Fruit fly (Drosophila melanogaster) whole organism, embryonic: ENCODE measurements around the gene CG14232.

Experiments
- B-H2 ChIP-seq: fragments of 200-800 bp; sonication (Bioruptor generic); optimal IDR thresholded peaks from 2 replicates; lab custom pipeline; 2018; ENCODE audit warnings: missing biosample characterization, mild to moderate bottlenecking, missing genetic modification characterization
- C15 ChIP-seq: fragments of 200-800 bp; sonication (Bioruptor generic); IDR thresholded peaks from 3 replicates; pipeline ENCODE4 v1.3.6; 2022; ENCODE audit warnings: missing biosample characterization, missing genetic modification characterization
- CG10543 ChIP-seq: fragments of 200-800 bp; sonication (Bioruptor generic); optimal IDR thresholded peaks from 3 replicates; lab custom pipeline; 2017; ENCODE audit warnings: missing biosample characterization, mild to moderate bottlenecking, missing genetic modification characterization, moderate library complexity
- CG10979 ChIP-seq: fragments of 200-800 bp; sonication (Bioruptor generic); optimal IDR thresholded peaks from 2 replicates; lab custom pipeline; 2018; ENCODE audit warnings: missing biosample characterization, mild to moderate bottlenecking, missing genetic modification characterization, moderate library complexity
- CG12236 ChIP-seq: fragments of 200-800 bp; sonication (Bioruptor generic); optimal IDR thresholded peaks from 2 replicates; lab custom pipeline; 2016; ENCODE audit warnings: missing biosample characterization, missing genetic modification characterization
- CG13296 ChIP-seq: fragments of 200-800 bp; sonication (Bioruptor generic); optimal IDR thresholded peaks from 3 replicates; lab custom pipeline; 2018; ENCODE audit warnings: missing biosample characterization, mild to moderate bottlenecking, missing genetic modification characterization
- CG14860 ChIP-seq: fragments of 200-800 bp; sonication (Bioruptor generic); IDR thresholded peaks from 3 replicates; pipeline ENCODE4 v1.3.6; 2022; ENCODE audit warnings: missing biosample characterization, missing genetic modification characterization; ENCODE audit not compliant: partially characterized antibody
- CG15514 ChIP-seq: fragments of 200-800 bp; sonication (Bioruptor generic); optimal IDR thresholded peaks from 3 replicates; lab custom pipeline; 2017; ENCODE audit warnings: missing biosample characterization, missing genetic modification characterization, mild to moderate bottlenecking, moderate library complexity, missing genetic modification reagents
- CG16815 ChIP-seq: fragments of 200-800 bp; sonication (Bioruptor generic); optimal IDR thresholded peaks from 3 replicates; lab custom pipeline; 2017; ENCODE audit warnings: missing biosample characterization, mild to moderate bottlenecking, missing genetic modification characterization
- CG17612 ChIP-seq: fragments of 200-800 bp; sonication (Bioruptor generic); IDR thresholded peaks from 2 replicates; pipeline ENCODE4 v1.3.6; 2022; ENCODE audit warnings: missing biosample characterization, missing genetic modification characterization
- CG18619 ChIP-seq: fragments of 200-800 bp; sonication (Bioruptor generic); optimal IDR thresholded peaks from 3 replicates; lab custom pipeline; 2017; ENCODE audit warnings: missing biosample characterization, mild to moderate bottlenecking, missing genetic modification characterization
- CG18764 ChIP-seq: fragments of 200-800 bp; sonication (Bioruptor generic); optimal IDR thresholded peaks from 3 replicates; lab custom pipeline; 2016; ENCODE audit warnings: missing biosample characterization, missing genetic modification characterization
- CG2199 ChIP-seq: fragments of 200-800 bp; sonication (Bioruptor generic); IDR thresholded peaks from 3 replicates; pipeline ENCODE4 v1.3.6; 2022; ENCODE audit warnings: missing biosample characterization, missing genetic modification characterization
- CG33213 ChIP-seq: fragments of 200-800 bp; sonication (Bioruptor generic); optimal IDR thresholded peaks from 3 replicates; lab custom pipeline; 2016; ENCODE audit warnings: missing biosample characterization, missing genetic modification characterization
- CG34376 ChIP-seq: fragments of 200-800 bp; sonication (Bioruptor generic); optimal IDR thresholded peaks from 2 replicates; lab custom pipeline; 2018; ENCODE audit warnings: missing biosample characterization, mild to moderate bottlenecking, missing genetic modification characterization
- CG4282 ChIP-seq: fragments of 200-800 bp; sonication (Bioruptor generic); optimal IDR thresholded peaks from 2 replicates; lab custom pipeline; 2016; ENCODE audit warnings: missing biosample characterization, missing genetic modification characterization
- CG6254 ChIP-seq: fragments of 200-800 bp; sonication (Bioruptor generic); optimal IDR thresholded peaks from 3 replicates; lab custom pipeline; 2017; ENCODE audit warnings: mild to moderate bottlenecking, missing biosample characterization, missing genetic modification reagents, missing genetic modification characterization
- CG6791 ChIP-seq: fragments of 200-800 bp; sonication (Bioruptor generic); IDR thresholded peaks from 3 replicates; pipeline ENCODE4 v1.3.6; 2022; ENCODE audit warnings: missing biosample characterization, missing genetic modification characterization; ENCODE audit not compliant: partially characterized antibody
- CG6813 ChIP-seq: fragments of 200-800 bp; sonication (Bioruptor generic); optimal IDR thresholded peaks from 2 replicates; lab custom pipeline; 2017; ENCODE audit warnings: missing biosample characterization, missing genetic modification characterization, mild to moderate bottlenecking, moderate library complexity, missing genetic modification reagents
- CG6854 ChIP-seq: fragments of 200-800 bp; sonication (Bioruptor generic); optimal IDR thresholded peaks from 3 replicates; lab custom pipeline; 2017; ENCODE audit warnings: missing biosample characterization, mild to moderate bottlenecking, missing genetic modification characterization
- CG8944 ChIP-seq: fragments of 200-800 bp; sonication (Bioruptor generic); optimal IDR thresholded peaks from 3 replicates; lab custom pipeline; 2016; ENCODE audit warnings: missing biosample characterization, missing genetic modification characterization
- Chrac-16 ChIP-seq: fragments of 200-800 bp; sonication (Bioruptor generic); optimal IDR thresholded peaks from 3 replicates; lab custom pipeline; 2016; ENCODE audit warnings: missing biosample characterization, missing genetic modification characterization
- Dad ChIP-seq: fragments of 200-800 bp; sonication (Bioruptor generic); optimal IDR thresholded peaks from 3 replicates; lab custom pipeline; 2016; ENCODE audit warnings: missing biosample characterization, missing genetic modification characterization
- Doc3 ChIP-seq: fragments of 200-800 bp; sonication (Bioruptor generic); IDR thresholded peaks from 3 replicates; pipeline ENCODE4 v1.3.6; 2022; ENCODE audit warnings: missing biosample characterization, missing genetic modification characterization; ENCODE audit not compliant: partially characterized antibody
- Hr3 ChIP-seq: fragments of 200-800 bp; sonication (Bioruptor generic); optimal IDR thresholded peaks from 3 replicates; lab custom pipeline; 2016; ENCODE audit warnings: missing biosample characterization, missing genetic modification characterization
- Jarid2 ChIP-seq: fragments of 200-800 bp; sonication (Bioruptor generic); optimal IDR thresholded peaks from 3 replicates; lab custom pipeline; 2017; ENCODE audit warnings: mild to moderate bottlenecking, missing biosample characterization, missing genetic modification reagents, missing genetic modification characterization
- Lim3 ChIP-seq: fragments of 200-800 bp; sonication (Bioruptor generic); IDR thresholded peaks from 2 replicates; pipeline ENCODE4 v1.3.6; 2022; ENCODE audit warnings: missing biosample characterization, missing genetic modification characterization
- NFAT ChIP-seq: fragments of 200-800 bp; sonication (Bioruptor generic); IDR thresholded peaks from 2 replicates; pipeline ENCODE4 v1.3.6; 2022; ENCODE audit warnings: missing biosample characterization, missing genetic modification characterization
- NfI ChIP-seq: fragments of 200-800 bp; sonication (Bioruptor generic); optimal IDR thresholded peaks from 3 replicates; lab custom pipeline; 2018; ENCODE audit warnings: missing biosample characterization, mild to moderate bottlenecking, missing genetic modification characterization, moderate library complexity
- Usf ChIP-seq: fragments of 200-800 bp; sonication (Bioruptor generic); optimal IDR thresholded peaks from 2 replicates; lab custom pipeline; 2017; ENCODE audit warnings: missing genotype, missing biosample characterization, missing genetic modification characterization
- ac ChIP-seq: fragments of 200-800 bp; sonication (Bioruptor generic); optimal IDR thresholded peaks from 3 replicates; lab custom pipeline; 2017; ENCODE audit warnings: missing biosample characterization, mild to moderate bottlenecking, missing genetic modification characterization
- aop ChIP-seq: fragments of 200-800 bp; sonication (Bioruptor generic); IDR thresholded peaks from 2 replicates; pipeline ENCODE4 v1.3.6; 2022; ENCODE audit warnings: missing biosample characterization, missing genetic modification characterization
- chm ChIP-seq: fragments of 200-800 bp; sonication (Bioruptor generic); IDR thresholded peaks from 2 replicates; pipeline ENCODE4 v1.3.6; 2022; ENCODE audit warnings: missing biosample characterization, missing genetic modification characterization
- croc ChIP-seq: fragments of 200-800 bp; sonication (Bioruptor generic); conservative IDR thresholded peaks from 3 replicates; pipeline ENCODE4 v1.3.6; 2022; ENCODE audit warnings: missing biosample characterization, missing genetic modification characterization
- dmrt11E ChIP-seq: fragments of 200-800 bp; sonication (Bioruptor generic); optimal IDR thresholded peaks from 3 replicates; lab custom pipeline; 2018; ENCODE audit warnings: missing biosample characterization, mild to moderate bottlenecking, missing genetic modification characterization, moderate library complexity
- dmrt99B ChIP-seq: fragments of 200-800 bp; sonication (Bioruptor generic); optimal IDR thresholded peaks from 2 replicates; lab custom pipeline; 2018; ENCODE audit warnings: missing biosample characterization, mild to moderate bottlenecking, missing genetic modification characterization, moderate library complexity
- gro ChIP-seq: fragments of 200-800 bp; sonication (Bioruptor generic); optimal IDR thresholded peaks from 2 replicates; lab custom pipeline; 2016; ENCODE audit warnings: missing biosample characterization, missing genetic modification characterization
- hb ChIP-seq: fragments of 200-800 bp; sonication (Bioruptor generic); IDR thresholded peaks from 3 replicates; pipeline ENCODE4 v1.3.6; 2022; ENCODE audit warnings: missing biosample characterization, missing genetic modification characterization; ENCODE audit not compliant: partially characterized antibody
- her ChIP-seq: fragments of 200-800 bp; sonication (Bioruptor generic); optimal IDR thresholded peaks from 2 replicates; lab custom pipeline; 2016; ENCODE audit warnings: missing biosample characterization, missing genetic modification characterization
- lab ChIP-seq: fragments of 200-800 bp; sonication (Bioruptor generic); optimal IDR thresholded peaks from 3 replicates; lab custom pipeline; 2017; ENCODE audit warnings: missing biosample characterization, missing genetic modification characterization, mild to moderate bottlenecking, moderate library complexity, missing genetic modification reagents
- mirr ChIP-seq: fragments of 200-800 bp; sonication (Bioruptor generic); optimal IDR thresholded peaks from 3 replicates; lab custom pipeline; 2018; ENCODE audit warnings: missing biosample characterization, mild to moderate bottlenecking, missing genetic modification characterization
- pita ChIP-seq: fragments of 200-800 bp; sonication (Bioruptor generic); optimal IDR thresholded peaks from 2 replicates; lab custom pipeline; 2017; ENCODE audit warnings: missing biosample characterization, mild to moderate bottlenecking, missing genetic modification characterization
- psq ChIP-seq: fragments of 200-800 bp; sonication (Bioruptor generic); optimal IDR thresholded peaks from 2 replicates; lab custom pipeline; 2017; ENCODE audit warnings: missing biosample characterization, missing genetic modification characterization
- ro ChIP-seq: fragments of 200-800 bp; sonication (Bioruptor generic); IDR thresholded peaks from 2 replicates; pipeline ENCODE4 v1.3.6; 2022; ENCODE audit warnings: missing biosample characterization, missing genetic modification characterization
- run ChIP-seq: fragments of 200-800 bp; sonication (Bioruptor generic); optimal IDR thresholded peaks from 3 replicates; lab custom pipeline; 2018; ENCODE audit warnings: missing biosample characterization, mild to moderate bottlenecking, missing genetic modification characterization
- sqz ChIP-seq: fragments of 200-800 bp; sonication (Bioruptor generic); optimal IDR thresholded peaks from 3 replicates; lab custom pipeline; 2018; ENCODE audit warnings: missing biosample characterization, mild to moderate bottlenecking, missing genetic modification characterization
- ssp ChIP-seq: fragments of 200-800 bp; sonication (Bioruptor generic); IDR thresholded peaks from 2 replicates; pipeline ENCODE4 v1.3.6; 2022; ENCODE audit warnings: missing biosample characterization, missing genetic modification characterization
- tio ChIP-seq: fragments of 200-800 bp; sonication (Bioruptor generic); optimal IDR thresholded peaks from 2 replicates; lab custom pipeline; 2017; ENCODE audit warnings: missing biosample characterization, missing genetic modification characterization, inconsistent platforms
- trem ChIP-seq: fragments of 200-800 bp; optimal IDR thresholded peaks from 3 replicates; lab custom pipeline; 2019; ENCODE audit warnings: missing biosample characterization, mild to moderate bottlenecking, missing genetic modification characterization, moderate library complexity
- unpg ChIP-seq: fragments of 200-800 bp; sonication (Bioruptor generic); optimal IDR thresholded peaks from 3 replicates; lab custom pipeline; 2018; ENCODE audit warnings: missing biosample characterization, mild to moderate bottlenecking, missing genetic modification characterization, moderate library complexity

CG14232 gene

DNA sequence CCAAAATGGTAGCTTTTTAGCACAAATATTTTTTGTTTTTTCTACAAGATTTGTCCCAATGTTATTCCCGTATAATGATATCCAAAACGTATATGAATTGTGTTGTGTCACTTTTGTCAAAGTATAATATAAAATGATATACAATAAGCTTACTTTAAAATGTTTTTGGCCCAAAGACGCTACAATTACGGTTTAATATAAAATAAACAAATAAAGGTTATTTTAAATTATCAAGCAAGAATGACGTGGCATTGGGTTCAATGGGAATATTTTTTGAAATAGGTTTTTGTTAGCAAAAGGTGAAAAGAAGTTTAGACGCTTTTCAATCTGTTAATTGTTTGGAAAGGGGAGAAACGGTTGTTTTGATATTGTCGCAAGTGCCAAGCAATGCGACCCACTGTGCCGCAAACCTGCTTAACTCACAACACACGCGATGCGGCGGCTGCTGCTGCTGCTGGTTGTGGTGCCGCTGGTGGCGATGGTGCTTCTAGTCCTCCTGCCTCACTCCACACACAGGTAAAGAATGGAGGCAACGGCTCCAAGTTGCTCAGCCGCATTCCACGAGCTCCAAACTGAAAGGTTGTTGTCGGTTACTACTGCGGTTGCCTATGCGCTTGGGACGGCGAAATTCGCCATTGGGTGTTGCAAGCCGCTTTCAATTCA lies 40.7 kb downstream of the CG14232 start (continued):
- peak; percentile 17 for TF ChIP-seq trem (tag; lab: Kevin White, UChicago)
- TF ChIP-seq CG2199 (GFP tag; lab: Robert Waterston, UW), result no peak
- TF ChIP-seq CG6854, result peak; percentile 58
- TF ChIP-seq psq (GFP tag; lab: Kevin White, UChicago), result no peak
- TF ChIP-seq CG4282 (GFP tag; lab: Kevin White, UChicago), result no peak
- TF ChIP-seq CG6254 (GFP tag; lab: Kevin White, UChicago), result peak; percentile 40
- no peak for TF ChIP-seq CG6791 (GFP tag; lab: Robert Waterston, UW)
- TF ChIP-seq pita, result no peak
- no peak for TF ChIP-seq B-H2
- no peak for TF ChIP-seq ssp (GFP tag; lab: Robert Waterston, UW)
- peak; percentile 50 for TF ChIP-seq lab (GFP tag; lab: Kevin White, UChicago)
- no peak for TF ChIP-seq ac (GFP tag; lab: Kevin White, UChicago)
- TF ChIP-seq chm (GFP tag; lab: Robert Waterston, UW), result no peak
- TF ChIP-seq CG18764 (GFP tag; lab: Kevin White, UChicago), result no peak
- no peak for TF ChIP-seq CG6813 (GFP tag; lab: Kevin White, UChicago)
- no peak for TF ChIP-seq CG12236
- TF ChIP-seq unpg (GFP tag; lab: Kevin White, UChicago), result no peak
- TF ChIP-seq CG8944 (GFP tag; lab: Kevin White, UChicago), result no peak
- no peak for TF ChIP-seq CG13296 (GFP tag; lab: Kevin White, UChicago)
- peak; percentile 25 for TF ChIP-seq Hr3
- no peak for TF ChIP-seq gro (GFP tag; lab: Kevin White, UChicago)
- no peak for TF ChIP-seq mirr (GFP tag; lab: Kevin White, UChicago)
- peak; percentile 64 for TF ChIP-seq CG10979
- no peak for TF ChIP-seq CG33213 (GFP tag; lab: Kevin White, UChicago)
- no peak for TF ChIP-seq CG14860 (GFP tag; lab: Robert Waterston, UW)
- TF ChIP-seq aop (GFP tag; lab: Robert Waterston, UW), result no peak
- TF ChIP-seq Usf (GFP tag; lab: Kevin White, UChicago), result peak; percentile 41
- TF ChIP-seq Dad (GFP tag; lab: Kevin White, UChicago), result no peak
- peak; percentile 36 for TF ChIP-seq CG15514
- TF ChIP-seq CG34376 (GFP tag; lab: Kevin White, UChicago), result peak; percentile 58
- TF ChIP-seq Chrac-16, result peak; percentile 11
- TF ChIP-seq Lim3 (GFP tag; lab: Robert Waterston, UW), result no peak
- TF ChIP-seq dmrt99B (tag; lab: Kevin White, UChicago), result peak; percentile 72
- peak; percentile 70 for TF ChIP-seq dmrt11E (tag; lab: Kevin White, UChicago)
- no peak for TF ChIP-seq CG17612 (GFP tag; lab: Robert Waterston, UW)
- TF ChIP-seq Jarid2, result no peak
- TF ChIP-seq ro (GFP tag; lab: Robert Waterston, UW), result no peak
- TF ChIP-seq CG18619 (GFP tag; lab: Kevin White, UChicago), result peak; percentile 71
- TF ChIP-seq croc (GFP tag; lab: Robert Waterston, UW), result no peak; the same call in 2 of the 3 replicates
- no peak for TF ChIP-seq hb (GFP tag; lab: Robert Waterston, UW)
- peak; percentile 24 for TF ChIP-seq CG10543 (GFP tag; lab: Kevin White, UChicago)
- no peak for TF ChIP-seq her
- TF ChIP-seq C15 (GFP tag; lab: Robert Waterston, UW), result no peak
- TF ChIP-seq run (tag; lab: Kevin White, UChicago), result no peak
- peak; percentile 61 for TF ChIP-seq CG16815 (GFP tag; lab: Kevin White, UChicago)
- no peak for TF ChIP-seq NFAT (GFP tag; lab: Robert Waterston, UW)
- TF ChIP-seq Doc3 (GFP tag; lab: Robert Waterston, UW), result no peak
- no peak for TF ChIP-seq sqz (GFP tag; lab: Kevin White, UChicago)
- peak; percentile 37 for TF ChIP-seq NfI
- no peak for TF ChIP-seq tio (GFP tag; lab: Kevin White, UChicago)
